5 worm cellular contexts compared by ENCODE assay signal in the genomic region with DNA sequence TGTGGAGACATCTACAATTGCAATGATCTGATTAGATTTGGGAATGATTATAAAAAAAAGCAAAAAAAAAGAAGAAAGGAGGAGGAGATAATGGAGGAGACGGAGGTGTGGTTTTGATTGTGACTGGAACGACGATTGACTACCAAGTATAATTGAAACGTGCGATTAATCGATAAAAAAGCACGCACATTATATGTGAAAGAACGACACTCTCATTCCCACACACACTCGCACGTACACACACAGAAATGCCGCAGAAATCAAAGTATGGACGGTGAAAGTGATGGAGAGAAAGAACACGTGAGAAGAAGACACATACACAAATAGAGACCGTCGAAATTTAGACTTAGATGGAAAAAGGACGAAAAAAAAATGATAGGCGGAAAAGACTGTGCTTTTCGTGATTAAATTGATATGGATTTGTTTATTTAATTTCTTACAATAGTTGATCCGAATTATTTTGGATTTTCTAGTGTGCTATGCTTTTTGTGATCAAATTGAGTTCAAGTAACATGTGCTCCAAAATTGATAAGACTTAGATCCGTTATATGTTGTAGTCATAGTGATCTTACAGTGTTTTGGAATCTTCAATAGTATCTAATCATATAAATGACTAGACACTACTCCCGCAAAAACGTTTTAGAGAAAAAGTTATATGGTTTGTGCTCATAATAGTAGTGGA.
TF ChIP-seq lines count a peak whose summit lies in the region.

nhr-135 (minus strand) TSS at position 51 of the 682 bp plus-strand sequence.

TF ChIP-seq in whole organism, L1 larva, 84 proteins besides CTCF, POLR2A, EP300 and RAD21 (continued from another document):
- no peak for TF ChIP-seq aha-1 (tag; optimal IDR thresholded peaks at IDR 0.05; lab: Kevin White, UChicago)
- peak; percentile 99 for TF ChIP-seq blmp-1 (tag; optimal IDR thresholded peaks at IDR 0.05; lab: Kevin White, UChicago)
- peak; percentile 25 for TF ChIP-seq nhr-19 (GFP tag; conservative IDR thresholded peaks at IDR 0.05; lab: Robert Waterston, UW)
- TF ChIP-seq nhr-84 (tag; optimal IDR thresholded peaks at IDR 0.05; lab: Kevin White, UChicago): no peak
- TF ChIP-seq mdl-1 (tag; optimal IDR thresholded peaks at IDR 0.05; lab: Kevin White, UChicago): peak in 1 of 2 experiments; percentile 89
- peak; percentile 70 for TF ChIP-seq snu-23 (GFP tag; optimal IDR thresholded peaks at IDR 0.05; lab: Kevin White, UChicago)
- TF ChIP-seq mab-9 (GFP tag; IDR thresholded peaks at IDR 0.05; lab: Robert Waterston, UW): no peak
- peak; percentile 83 for TF ChIP-seq lin-14 (GFP tag; optimal IDR thresholded peaks at IDR 0.05; lab: Kevin White, UChicago)
- TF ChIP-seq nhr-85 (tag; lab: Kevin White, UChicago): peak; percentile 57
- TF ChIP-seq ama-1 (optimal IDR thresholded peaks at IDR 0.05; lab: Kevin White, UChicago): no peak
- peak in 1 of 2 experiments; percentile 77 for TF ChIP-seq lin-35 (GFP tag; optimal IDR thresholded peaks at IDR 0.05; lab: Kevin White, UChicago)
- TF ChIP-seq mep-1 (tag; optimal IDR thresholded peaks at IDR 0.05; lab: Kevin White, UChicago): peak; percentile 58
- TF ChIP-seq C16A3.4 (tag; optimal IDR thresholded peaks at IDR 0.05; lab: Kevin White, UChicago): peak; percentile 6
- peak in 2 of 3 experiments; percentile 28 to 32 for TF ChIP-seq dpl-1 (GFP tag; optimal IDR thresholded peaks at IDR 0.05; lab: Kevin White, UChicago)
- peak; percentile 40 for TF ChIP-seq tbx-2 (tag; optimal IDR thresholded peaks at IDR 0.05; lab: Kevin White, UChicago)
- TF ChIP-seq ets-5 (GFP tag; IDR thresholded peaks at IDR 0.05; lab: Robert Waterston, UW): no peak
- peak; percentile 27 for TF ChIP-seq nhr-47 (tag; optimal IDR thresholded peaks at IDR 0.05; lab: Kevin White, UChicago)
- TF ChIP-seq nhr-71 (tag; optimal IDR thresholded peaks at IDR 0.05; lab: Kevin White, UChicago): peak; percentile 66
- no peak for TF ChIP-seq hlh-17 (GFP tag; optimal IDR thresholded peaks at IDR 0.05; lab: Kevin White, UChicago; ENCODE audit: borderline replicate concordance)

TF ChIP-seq in whole organism, L2 larva, 48 proteins besides CTCF, POLR2A, EP300 and RAD21 (continued from another document):
- TF ChIP-seq sma-9 (GFP tag; optimal IDR thresholded peaks at IDR 0.05; lab: Kevin White, UChicago) (peak; percentile 86), sma-9 (tag; optimal IDR thresholded peaks at IDR 0.05; lab: Kevin White, UChicago) (no peak), lsy-2 (tag; optimal IDR thresholded peaks at IDR 0.05; lab: Kevin White, UChicago) (peak in 1 of 2 experiments; percentile 31), C34F6.9 (tag; optimal IDR thresholded peaks at IDR 0.05; lab: Kevin White, UChicago) (peak; percentile 32), zag-1 (tag; optimal IDR thresholded peaks at IDR 0.05; lab: Kevin White, UChicago) (no peak), ceh-16 (tag; optimal IDR thresholded peaks at IDR 0.05; lab: Kevin White, UChicago) (no peak), Y55F3AM.14 (GFP tag; optimal IDR thresholded peaks at IDR 0.05; lab: Kevin White, UChicago) (peak; percentile 7), mdl-1 (tag; optimal IDR thresholded peaks at IDR 0.05; lab: Kevin White, UChicago) (peak; percentile 52 to 76), nhr-129 (tag; optimal IDR thresholded peaks at IDR 0.05; lab: Kevin White, UChicago) (peak; percentile 71), ama-1 (optimal IDR thresholded peaks at IDR 0.05; lab: Kevin White, UChicago) (peak; percentile 5), R02D3.7 (tag; optimal IDR thresholded peaks at IDR 0.05; lab: Kevin White, UChicago) (no peak), blmp-1 (tag; optimal IDR thresholded peaks at IDR 0.05; lab: Kevin White, UChicago; ENCODE audit: insufficient read depth) (peak; percentile 92), fos-1 (tag; optimal IDR thresholded peaks at IDR 0.05; lab: Kevin White, UChicago) (peak; percentile 82)
TF ChIP-seq in whole organism, L2 larva: peak in this region for 16.

TF ChIP-seq in whole organism, L3 larva, 47 proteins besides CTCF, POLR2A, EP300 and RAD21 (continued from another document and continues in another):
- TF ChIP-seq skn-1 (tag; optimal IDR thresholded peaks at IDR 0.05; lab: Kevin White, UChicago): no peak
- TF ChIP-seq ceh-82 (tag; optimal IDR thresholded peaks at IDR 0.05; lab: Kevin White, UChicago): no peak
- TF ChIP-seq nfya-1 (tag; optimal IDR thresholded peaks at IDR 0.05; lab: Kevin White, UChicago; ENCODE audit: insufficient read depth): peak; percentile 40
- TF ChIP-seq elt-1 (tag; optimal IDR thresholded peaks at IDR 0.05; lab: Kevin White, UChicago): no peak
- TF ChIP-seq hmg-11 (tag; optimal IDR thresholded peaks at IDR 0.05; lab: Kevin White, UChicago): peak; percentile 30
- peak; percentile 54 for TF ChIP-seq nhr-25 (tag; optimal IDR thresholded peaks at IDR 0.05; lab: Kevin White, UChicago)
- TF ChIP-seq zag-1 (tag; optimal IDR thresholded peaks at IDR 0.05; lab: Kevin White, UChicago): no peak
- TF ChIP-seq egl-27 (tag; optimal IDR thresholded peaks at IDR 0.05; lab: Kevin White, UChicago): no peak
- no peak for TF ChIP-seq eor-1 (tag; optimal IDR thresholded peaks at IDR 0.05; lab: Kevin White, UChicago)
- TF ChIP-seq nhr-77 (tag; optimal IDR thresholded peaks at IDR 0.05; lab: Kevin White, UChicago): no peak
- TF ChIP-seq ama-1 (optimal IDR thresholded peaks at IDR 0.05; lab: Kevin White, UChicago): no peak
- TF ChIP-seq unc-62 (GFP tag; optimal IDR thresholded peaks at IDR 0.05; lab: Kevin White, UChicago): no peak
- no peak for TF ChIP-seq fos-1 (tag; optimal IDR thresholded peaks at IDR 0.05; lab: Kevin White, UChicago)
- peak; percentile 85 for TF ChIP-seq pha-4 (tag; optimal IDR thresholded peaks at IDR 0.05; lab: Kevin White, UChicago)
- TF ChIP-seq elt-2 (tag; optimal IDR thresholded peaks at IDR 0.05; lab: Kevin White, UChicago): peak; percentile 92
- TF ChIP-seq aly-2 (tag; optimal IDR thresholded peaks at IDR 0.05; lab: Kevin White, UChicago): no peak
- no peak for TF ChIP-seq fkh-10 (GFP tag; optimal IDR thresholded peaks at IDR 0.05; lab: Kevin White, UChicago)
- peak; percentile 77 for TF ChIP-seq jun-1 (tag; optimal IDR thresholded peaks at IDR 0.05; lab: Kevin White, UChicago)
- no peak for TF ChIP-seq fkh-2 (tag; optimal IDR thresholded peaks at IDR 0.05; lab: Kevin White, UChicago)
- TF ChIP-seq sea-2 (GFP tag; optimal IDR thresholded peaks at IDR 0.05; lab: Kevin White, UChicago): no peak
- TF ChIP-seq ceh-16 (tag; optimal IDR thresholded peaks at IDR 0.05; lab: Kevin White, UChicago): no peak
- TF ChIP-seq mdl-1 (tag; optimal IDR thresholded peaks at IDR 0.05; lab: Kevin White, UChicago): peak; percentile 77
- peak; percentile 46 for TF ChIP-seq snpc-4 (tag; optimal IDR thresholded peaks at IDR 0.05; lab: Kevin White, UChicago)
- TF ChIP-seq tbx-2 (tag; optimal IDR thresholded peaks at IDR 0.05; lab: Kevin White, UChicago): no peak
- TF ChIP-seq ZK546.5 (tag; optimal IDR thresholded peaks at IDR 0.05; lab: Kevin White, UChicago): no peak
- TF ChIP-seq ceh-9 (tag; optimal IDR thresholded peaks at IDR 0.05; lab: Kevin White, UChicago): no peak
- no peak for TF ChIP-seq nhr-76 (tag; optimal IDR thresholded peaks at IDR 0.05; lab: Kevin White, UChicago)
- no peak for TF ChIP-seq daf-12 (tag; optimal IDR thresholded peaks at IDR 0.05; lab: Kevin White, UChicago)
- TF ChIP-seq mml-1 (tag; optimal IDR thresholded peaks at IDR 0.05; lab: Kevin White, UChicago): no peak
- TF ChIP-seq nhr-237 (tag; optimal IDR thresholded peaks at IDR 0.05; lab: Kevin White, UChicago): no peak
- TF ChIP-seq elt-3 (tag; optimal IDR thresholded peaks at IDR 0.05; lab: Kevin White, UChicago): peak in 1 of 3 experiments; percentile 72
- TF ChIP-seq egl-5 (tag; optimal IDR thresholded peaks at IDR 0.05; lab: Kevin White, UChicago): no peak
- peak; percentile 89 for TF ChIP-seq pqm-1 (tag; optimal IDR thresholded peaks at IDR 0.05; lab: Kevin White, UChicago)

TF ChIP-seq in whole organism, L4 larva, 104 proteins besides CTCF, POLR2A, EP300 and RAD21 (continued from another document and continues in another):
- TF ChIP-seq zfp-3 (GFP tag; conservative IDR thresholded peaks at IDR 0.05; lab: Robert Waterston, UW) (no peak), spr-1 (tag; optimal IDR thresholded peaks at IDR 0.05; lab: Kevin White, UChicago) (peak; percentile 7), daf-12 (tag; optimal IDR thresholded peaks at IDR 0.05; lab: Kevin White, UChicago) (no peak), mdt-29 (GFP tag; IDR thresholded peaks at IDR 0.05; lab: Robert Waterston, UW) (no peak), unc-130 (GFP tag; optimal IDR thresholded peaks at IDR 0.05; lab: Kevin White, UChicago) (no peak), lin-38 (GFP tag; IDR thresholded peaks at IDR 0.05; lab: Robert Waterston, UW) (no peak), nhr-41 (GFP tag; IDR thresholded peaks at IDR 0.05; lab: Robert Waterston, UW) (no peak), pqm-1 (tag; optimal IDR thresholded peaks at IDR 0.05; lab: Kevin White, UChicago) (peak; percentile 57), ceh-20 (GFP tag; IDR thresholded peaks at IDR 0.05; lab: Robert Waterston, UW) (no peak), cey-2 (tag; optimal IDR thresholded peaks at IDR 0.05; lab: Kevin White, UChicago; ENCODE audit: borderline replicate concordance, insufficient read depth) (peak; percentile 5), T20F7.1 (GFP tag; optimal IDR thresholded peaks at IDR 0.05; lab: Kevin White, UChicago) (no peak), daf-19 (GFP tag; conservative IDR thresholded peaks at IDR 0.05; lab: Robert Waterston, UW) (no peak), spr-3 (GFP tag; optimal IDR thresholded peaks at IDR 0.05; lab: Kevin White, UChicago) (no peak), ceh-62 (tag; optimal IDR thresholded peaks at IDR 0.05; lab: Kevin White, UChicago) (no peak), nhr-111 (GFP tag; optimal IDR thresholded peaks at IDR 0.05; lab: Kevin White, UChicago) (no peak), skn-1 (tag; optimal IDR thresholded peaks at IDR 0.05; lab: Kevin White, UChicago) (no peak), attf-4 (tag; optimal IDR thresholded peaks at IDR 0.05; lab: Kevin White, UChicago) (no peak), madf-9 (GFP tag; conservative IDR thresholded peaks at IDR 0.05; lab: Robert Waterston, UW) (no peak), unc-62 (GFP tag; optimal IDR thresholded peaks at IDR 0.05 in 1 of 2; lab: Kevin White, UChicago) (peak in 1 of 2 experiments; percentile 32), unc-62 (tag; optimal IDR thresholded peaks at IDR 0.05; lab: Kevin White, UChicago) (no peak), dmd-6 (GFP tag; IDR thresholded peaks at IDR 0.05; lab: Robert Waterston, UW) (peak; percentile 94), lin-1 (GFP tag; IDR thresholded peaks at IDR 0.05; lab: Robert Waterston, UW) (peak; percentile 62; the same call in 1 of the 2 replicates), D1046.2 (GFP tag; IDR thresholded peaks at IDR 0.05; lab: Robert Waterston, UW) (no peak), saeg-2 (GFP tag; IDR thresholded peaks at IDR 0.05; lab: Robert Waterston, UW) (0 out of 2 replicates have a peak, but pooled peaks have one; percentile 45), fkh-10 (GFP tag; optimal IDR thresholded peaks at IDR 0.05; lab: Kevin White, UChicago) (no peak), ZK546.5 (tag; optimal IDR thresholded peaks at IDR 0.05; lab: Kevin White, UChicago) (no peak), arid-1 (GFP tag; conservative IDR thresholded peaks at IDR 0.05; lab: Robert Waterston, UW) (no peak), lsy-2 (tag; optimal IDR thresholded peaks at IDR 0.05; lab: Kevin White, UChicago) (peak in 1 of 2 experiments; percentile 46), sdz-12 (GFP tag; optimal IDR thresholded peaks at IDR 0.05; lab: Kevin White, UChicago) (no peak), snpc-4 (tag; optimal IDR thresholded peaks at IDR 0.05; lab: Kevin White, UChicago) (no peak), daf-8 (GFP tag; IDR thresholded peaks at IDR 0.05; lab: Robert Waterston, UW) (no peak), madf-5 (GFP tag; IDR thresholded peaks at IDR 0.05; lab: Robert Waterston, UW) (no peak), dmd-8 (GFP tag; IDR thresholded peaks at IDR 0.05; lab: Robert Waterston, UW) (no peak), mes-2 (tag; optimal IDR thresholded peaks at IDR 0.05; lab: Kevin White, UChicago; ENCODE audit: poor library complexity, severe bottlenecking) (peak; percentile 57)

TF ChIP-seq in whole organism, young adult, 124 proteins besides CTCF, POLR2A, EP300 and RAD21 (continued from another document and continues in another):
- no peak for TF ChIP-seq madf-6 (GFP tag; IDR thresholded peaks at IDR 0.05; lab: Robert Waterston, UW)
- TF ChIP-seq egl-44 (GFP tag; IDR thresholded peaks at IDR 0.05; lab: Robert Waterston, UW): peak; percentile 67; the same call in 1 of the 2 replicates
- no peak for TF ChIP-seq hsf-1 (GFP tag; IDR thresholded peaks at IDR 0.05; lab: Robert Waterston, UW)
- TF ChIP-seq madf-8 (GFP tag; conservative IDR thresholded peaks at IDR 0.05; lab: Robert Waterston, UW): no peak
- peak; percentile 92 for TF ChIP-seq nhr-80 (tag; optimal IDR thresholded peaks at IDR 0.05; lab: Kevin White, UChicago)
- no peak for TF ChIP-seq unc-130 (GFP tag; optimal IDR thresholded peaks at IDR 0.05; lab: Kevin White, UChicago)
- TF ChIP-seq sptf-2 (GFP tag; optimal IDR thresholded peaks at IDR 0.05; lab: Kevin White, UChicago): no peak
- TF ChIP-seq bed-2 (GFP tag; IDR thresholded peaks at IDR 0.05; lab: Robert Waterston, UW): no peak
- 0 out of 2 replicates have a peak, but pooled peaks have one; percentile 26 for TF ChIP-seq cebp-1 (GFP tag; IDR thresholded peaks at IDR 0.05; lab: Robert Waterston, UW)
- peak; percentile 71 for TF ChIP-seq cebp-1 (tag; optimal IDR thresholded peaks at IDR 0.05; lab: Kevin White, UChicago)
- TF ChIP-seq akir-1 (GFP tag; optimal IDR thresholded peaks at IDR 0.05; lab: Kevin White, UChicago): no peak
- TF ChIP-seq hmg-20 (GFP tag; IDR thresholded peaks at IDR 0.05; lab: Robert Waterston, UW): no peak
- TF ChIP-seq egl-18 (GFP tag; IDR thresholded peaks at IDR 0.05; lab: Robert Waterston, UW): no peak
- TF ChIP-seq F22D6.2 (tag; optimal IDR thresholded peaks at IDR 0.05; lab: Kevin White, UChicago): peak; percentile 48
- TF ChIP-seq aptf-3 (GFP tag; IDR thresholded peaks at IDR 0.05; lab: Robert Waterston, UW): no peak
- peak; percentile 37 for TF ChIP-seq somi-1 (GFP tag; optimal IDR thresholded peaks at IDR 0.05; lab: Kevin White, UChicago)
- TF ChIP-seq mcd-1 (GFP tag; IDR thresholded peaks at IDR 0.05; lab: Robert Waterston, UW): no peak
- no peak for TF ChIP-seq ztf-22 (GFP tag; optimal IDR thresholded peaks at IDR 0.05; lab: Kevin White, UChicago)
- no peak for TF ChIP-seq dpl-1 (GFP tag; optimal IDR thresholded peaks at IDR 0.05; lab: Kevin White, UChicago)
- TF ChIP-seq hmg-1.2 (GFP tag; IDR thresholded peaks at IDR 0.05; lab: Robert Waterston, UW): no peak; the same call in 1 of the 2 replicates
- no peak for TF ChIP-seq die-1 (tag; optimal IDR thresholded peaks at IDR 0.05; lab: Kevin White, UChicago)
- TF ChIP-seq cebp-2 (GFP tag; IDR thresholded peaks at IDR 0.05; lab: Robert Waterston, UW): no peak
- no peak for TF ChIP-seq F52B5.7 (tag; optimal IDR thresholded peaks at IDR 0.05; lab: Kevin White, UChicago)
- TF ChIP-seq pha-4 (tag; optimal IDR thresholded peaks at IDR 0.05; lab: Kevin White, UChicago): no peak
- TF ChIP-seq F57A8.1 (GFP tag; optimal IDR thresholded peaks at IDR 0.05; lab: Kevin White, UChicago): no peak
- no peak for TF ChIP-seq Y53F4B.3 (GFP tag; IDR thresholded peaks at IDR 0.05; lab: Robert Waterston, UW)
- peak; percentile 16 for TF ChIP-seq ama-1 (optimal IDR thresholded peaks at IDR 0.05; lab: Kevin White, UChicago)
- no peak for TF ChIP-seq ama-1 (GFP tag; optimal IDR thresholded peaks at IDR 0.05; lab: Kevin White, UChicago)
- no peak for TF ChIP-seq athp-1 (tag; optimal IDR thresholded peaks at IDR 0.05; lab: Kevin White, UChicago)
- no peak for TF ChIP-seq K11D2.4 (GFP tag; IDR thresholded peaks at IDR 0.05; lab: Robert Waterston, UW)
- no peak for TF ChIP-seq dpff-1 (tag; optimal IDR thresholded peaks at IDR 0.05; lab: Kevin White, UChicago)
- no peak for TF ChIP-seq ztf-3 (GFP tag; optimal IDR thresholded peaks at IDR 0.05; lab: Kevin White, UChicago)
- no peak for TF ChIP-seq Y67H2A.10 (GFP tag; conservative IDR thresholded peaks at IDR 0.05; lab: Robert Waterston, UW)
- TF ChIP-seq unc-62 (GFP tag; optimal IDR thresholded peaks at IDR 0.05; lab: Kevin White, UChicago): no peak
- no peak for TF ChIP-seq T07F8.4 (tag; optimal IDR thresholded peaks at IDR 0.05; lab: Kevin White, UChicago)
- TF ChIP-seq lin-26 (GFP tag; IDR thresholded peaks at IDR 0.05; lab: Robert Waterston, UW): 0 out of 2 replicates have a peak, but pooled peaks have one; percentile 50
- peak; percentile 61 for TF ChIP-seq madf-10 (tag; optimal IDR thresholded peaks at IDR 0.05; lab: Kevin White, UChicago)
- TF ChIP-seq Y53G8AR.9 (GFP tag; conservative IDR thresholded peaks at IDR 0.05; lab: Robert Waterston, UW): peak; percentile 34; the same call in 1 of the 2 replicates
